Fruit fly (Drosophila melanogaster) whole organism, wandering third instar larva: Measurements from ENCODE around the gene ovo.

Experiments used
- Abd-B ChIP-seq: fragments of >200 bp; optimal IDR thresholded peaks from 2 replicates; lab custom pipeline; 2017; ENCODE audit warnings: missing biosample characterization, missing genetic modification characterization
- CG32264 ChIP-seq: fragments of 200-800 bp; sonication (Bioruptor generic); optimal IDR thresholded peaks from 2 replicates; lab custom pipeline; 2016; ENCODE audit warnings: missing biosample characterization, missing genetic modification characterization
- CG9705 ChIP-seq: fragments of 200-800 bp; sonication (Bioruptor generic); optimal IDR thresholded peaks from 2 replicates; lab custom pipeline; 2018; ENCODE audit warnings: missing biosample characterization, mild to moderate bottlenecking, missing genetic modification characterization
- CrebA ChIP-seq: fragments of 200-800 bp; sonication (Bioruptor generic); optimal IDR thresholded peaks from 2 replicates; lab custom pipeline; 2016; ENCODE audit warnings: missing biosample characterization, mild to moderate bottlenecking, missing genetic modification characterization, borderline replicate concordance
- Dfd ChIP-seq: fragments of >200 bp; optimal IDR thresholded peaks from 2 replicates; lab custom pipeline; 2017; ENCODE audit warnings: missing biosample characterization, missing genetic modification characterization
- Dif ChIP-seq: fragments of 200-275, 200-300 bp; sonication (Bioruptor generic); optimal IDR thresholded peaks from 2 replicates; lab custom pipeline; 2018; ENCODE audit warnings: missing biosample characterization, missing genetic modification characterization; ENCODE audit not compliant: partially characterized antibody
- GATAd ChIP-seq: sonication (Bioruptor generic); optimal IDR thresholded peaks from 2 replicates; lab custom pipeline; 2016; ENCODE audit warnings: missing biosample characterization, missing genetic modification characterization
- HLH106 ChIP-seq: fragments of 200-800 bp; optimal IDR thresholded peaks from 3 replicates; lab custom pipeline; 2019; ENCODE audit warnings: missing biosample characterization, mild to moderate bottlenecking, missing genetic modification characterization, moderate library complexity
- Hnf4 ChIP-seq: fragments of 200-800 bp; sonication (Bioruptor generic); optimal IDR thresholded peaks from 2 replicates; lab custom pipeline; 2016; ENCODE audit warnings: missing biosample characterization, mild to moderate bottlenecking, missing genetic modification characterization
- Hr78 ChIP-seq: fragments of >200 bp; optimal IDR thresholded peaks from 2 replicates; lab custom pipeline; 2017; ENCODE audit warnings: missing biosample characterization, missing genetic modification characterization
- Hr83 ChIP-seq: fragments of 200-300 bp; sonication (Bioruptor generic); optimal IDR thresholded peaks from 2 replicates; lab custom pipeline; 2016; ENCODE audit warnings: missing biosample characterization, mild to moderate bottlenecking, missing genetic modification characterization, moderate library complexity; ENCODE audit not compliant: poor library complexity, severe bottlenecking
- Jra ChIP-seq: sonication (Bioruptor generic); optimal IDR thresholded peaks from 2 replicates; lab custom pipeline; 2016; ENCODE audit warnings: missing biosample characterization, missing genetic modification characterization
- Mio ChIP-seq: sonication (Bioruptor generic); optimal IDR thresholded peaks from 2 replicates; lab custom pipeline; 2016; ENCODE audit warnings: missing biosample characterization, missing genetic modification characterization
- Myc ChIP-seq: fragments of >200 bp; optimal IDR thresholded peaks from 2 replicates; lab custom pipeline; 2017
- N ChIP-seq: fragments of >200 bp; optimal IDR thresholded peaks from 2 replicates; lab custom pipeline; 2018; ENCODE audit warnings: missing biosample characterization, missing external identifiers, missing genetic modification characterization
- OdsH ChIP-seq: fragments of 200-800 bp; sonication (Bioruptor generic); optimal IDR thresholded peaks from 2 replicates; lab custom pipeline; 2016; ENCODE audit warnings: missing biosample characterization, mild to moderate bottlenecking, missing genetic modification characterization
- Rel ChIP-seq, 2 experiments: fragments of 200-800 bp; sonication (Bioruptor generic) in 1 of 2; optimal IDR thresholded peaks; 2 replicates in 1 of 2; 3 replicates in 1 of 2; lab custom pipeline; 2016 to 2019; ENCODE audit warnings: mild to moderate bottlenecking in 2 of 2, missing biosample characterization in 2 of 2, missing genetic modification characterization in 2 of 2, moderate library complexity in 1 of 2
- Sp1 ChIP-seq: fragments of 200-800 bp; sonication (Bioruptor generic); optimal IDR thresholded peaks from 3 replicates; lab custom pipeline; 2019; ENCODE audit warnings: missing biosample characterization, mild to moderate bottlenecking, missing genetic modification characterization, moderate library complexity
- Vsx2 ChIP-seq: fragments of 200-300, 225-300 bp; sonication (Bioruptor generic); optimal IDR thresholded peaks from 2 replicates; lab custom pipeline; 2018; ENCODE audit warnings: missing biosample characterization, missing genetic modification characterization; ENCODE audit not compliant: partially characterized antibody
- br ChIP-seq: fragments of 200-800 bp; sonication (Bioruptor generic); optimal IDR thresholded peaks from 2 replicates; lab custom pipeline; 2016; ENCODE audit warnings: missing biosample characterization, missing genetic modification characterization
- brk ChIP-seq: fragments of 200-800 bp; sonication (Bioruptor generic); optimal IDR thresholded peaks from 2 replicates; lab custom pipeline; 2016; ENCODE audit warnings: missing biosample characterization, mild to moderate bottlenecking, missing genetic modification characterization
- dl ChIP-seq, 2 experiments: fragments of 175-275, 200-275 bp in 1 of 2; fragments of 200-275 bp in 1 of 2; sonication (Bioruptor generic); optimal IDR thresholded peaks; lab custom pipeline; 2018; ENCODE audit warnings: mild to moderate bottlenecking in 2 of 2, missing biosample characterization in 2 of 2, missing genetic modification characterization in 2 of 2, moderate library complexity in 2 of 2; ENCODE audit not compliant: partially characterized antibody in 2 of 2, insufficient read depth in 1 of 2
- dmrt93B ChIP-seq: fragments of 200-800 bp; sonication (Bioruptor generic); optimal IDR thresholded peaks from 2 replicates; lab custom pipeline; 2018; ENCODE audit warnings: missing biosample characterization, mild to moderate bottlenecking, missing genetic modification characterization
- dsf ChIP-seq: sonication (Bioruptor generic); optimal IDR thresholded peaks from 2 replicates; lab custom pipeline; 2016; ENCODE audit warnings: missing biosample characterization, missing genetic modification characterization, borderline replicate concordance
- ey ChIP-seq: fragments of 200-800 bp; sonication (Bioruptor generic); optimal IDR thresholded peaks from 2 replicates; lab custom pipeline; 2016; ENCODE audit warnings: missing biosample characterization, missing genetic modification characterization
- foxo ChIP-seq, 2 experiments: fragments of 200-800 bp; sonication (Bioruptor generic); optimal IDR thresholded peaks; 2 replicates in 1 of 2; 3 replicates in 1 of 2; lab custom pipeline; 2016 to 2017; ENCODE audit warnings: missing biosample characterization in 2 of 2, missing genetic modification characterization in 2 of 2
- fru ChIP-seq: fragments of 200-800 bp; sonication (Bioruptor generic); optimal IDR thresholded peaks from 3 replicates; lab custom pipeline; 2016; ENCODE audit warnings: missing biosample characterization, mild to moderate bottlenecking, missing genetic modification characterization
- h ChIP-seq: fragments of 200-800 bp; sonication (Bioruptor generic); optimal IDR thresholded peaks from 3 replicates; lab custom pipeline; 2016; ENCODE audit warnings: missing biosample characterization, mild to moderate bottlenecking, missing genetic modification characterization
- jim ChIP-seq: fragments of 175-275, 200-325 bp; sonication (Bioruptor generic); optimal IDR thresholded peaks from 2 replicates; lab custom pipeline; 2016; ENCODE audit warnings: missing biosample characterization, mild to moderate bottlenecking, missing genetic modification characterization
- lola ChIP-seq: fragments of >200 bp; optimal IDR thresholded peaks from 2 replicates; lab custom pipeline; 2017; ENCODE audit warnings: missing biosample characterization, missing genetic modification characterization
- pan ChIP-seq: fragments of >200 bp; optimal IDR thresholded peaks from 2 replicates; lab custom pipeline; 2017
- psq ChIP-seq: fragments of 200-800 bp; sonication (Bioruptor generic); optimal IDR thresholded peaks from 3 replicates; lab custom pipeline; 2017; ENCODE audit warnings: missing biosample characterization, mild to moderate bottlenecking, missing genetic modification characterization, moderate library complexity
- rgr ChIP-seq: fragments of 200-800 bp; sonication (Bioruptor generic); optimal IDR thresholded peaks from 3 replicates; lab custom pipeline; 2016; ENCODE audit warnings: missing biosample characterization, mild to moderate bottlenecking, missing genetic modification characterization
- sage ChIP-seq: fragments of 200-800 bp; sonication (Bioruptor generic); optimal IDR thresholded peaks from 2 replicates; lab custom pipeline; 2016; ENCODE audit warnings: missing biosample characterization, mild to moderate bottlenecking, missing genetic modification characterization
- sv ChIP-seq: fragments of 200-800 bp; sonication (Bioruptor generic); optimal IDR thresholded peaks from 3 replicates; lab custom pipeline; 2016; ENCODE audit warnings: missing biosample characterization, missing genetic modification characterization
- tai ChIP-seq: sonication (Bioruptor generic); optimal IDR thresholded peaks from 2 replicates; lab custom pipeline; 2016; ENCODE audit warnings: missing biosample characterization, missing genetic modification characterization
- usp ChIP-seq: fragments of >200 bp; optimal IDR thresholded peaks from 2 replicates; lab custom pipeline; 2017; ENCODE audit warnings: missing biosample characterization, missing genetic modification characterization
- woc ChIP-seq: sonication (Bioruptor generic); optimal IDR thresholded peaks from 2 replicates; lab custom pipeline; 2016; ENCODE audit warnings: missing biosample characterization, mild to moderate bottlenecking, missing genetic modification characterization

The ovo gene

dm6 chrX:5020030-5020429 lies 28.0 kb upstream of the ovo start:
- TF ChIP-seq dmrt93B (GFP tag; lab: Kevin White, UChicago) (no peak), Vsx2 (GFP tag; lab: Kevin White, UChicago) (no peak), HLH106 (tag; lab: Kevin White, UChicago) (no peak), usp (GFP tag; lab: Kevin White, UChicago) (no peak), fru (GFP tag; lab: Kevin White, UChicago) (peak; percentile 9)
- TF ChIP-seq, all 38 proteins: peak for 1

dm6 chrX:5025283-5025682 lies 22.8 kb upstream of the ovo start:
- TF ChIP-seq Hnf4 (GFP tag; lab: Kevin White, UChicago) = peak; percentile 49
- TF ChIP-seq Mio (GFP tag; lab: Kevin White, UChicago) = no peak
- peak; percentile 58 for TF ChIP-seq br (GFP tag; lab: Kevin White, UChicago)
- peak; percentile 78 for TF ChIP-seq h
- TF ChIP-seq Dfd (GFP tag; lab: Kevin White, UChicago) = no peak
- peak; percentile 71 for TF ChIP-seq sage
- peak; percentile 79 for TF ChIP-seq HLH106 (tag; lab: Kevin White, UChicago)
- TF ChIP-seq Abd-B (GFP tag; lab: Kevin White, UChicago) = no peak
- TF ChIP-seq woc = peak; percentile 57
- TF ChIP-seq Rel (GFP tag; optimal IDR thresholded peaks at IDR 0.05; lab: Kevin White, UChicago) = peak; percentile 31
- peak; percentile 6 for TF ChIP-seq Rel (tag; optimal IDR thresholded peaks at IDR 0.05; lab: Kevin White, UChicago)
- TF ChIP-seq dmrt93B (GFP tag; lab: Kevin White, UChicago) = peak; percentile 65
- peak; percentile 29 for TF ChIP-seq CrebA (GFP tag; lab: Kevin White, UChicago)
- TF ChIP-seq fru (GFP tag; lab: Kevin White, UChicago) = peak; percentile 68
- TF ChIP-seq CG32264 (GFP tag; lab: Kevin White, UChicago) = no peak
- no peak for TF ChIP-seq pan (lab: Kevin White, UChicago)
- peak; percentile 63 for TF ChIP-seq psq (GFP tag; lab: Kevin White, UChicago)
- peak; percentile 66 for TF ChIP-seq OdsH (GFP tag; lab: Kevin White, UChicago)
- TF ChIP-seq Myc (lab: Kevin White, UChicago) = no peak
- peak; percentile 74 for TF ChIP-seq Sp1
- TF ChIP-seq ey (GFP tag; lab: Kevin White, UChicago) = peak; percentile 60
- peak; percentile 69 for TF ChIP-seq rgr (GFP tag; lab: Kevin White, UChicago)
- peak in 1 of 2 experiments; percentile 72 for TF ChIP-seq foxo (GFP tag; optimal IDR thresholded peaks at IDR 0.05; lab: Kevin White, UChicago)
- no peak for TF ChIP-seq Jra (GFP tag; lab: Kevin White, UChicago)
- peak; percentile 38 for TF ChIP-seq CG9705
- peak; percentile 61 for TF ChIP-seq brk (GFP tag; lab: Kevin White, UChicago)
- no peak for TF ChIP-seq jim

- TF ChIP-seq Rel (GFP tag; optimal IDR thresholded peaks at IDR 0.05; lab: Kevin White, UChicago) = no peak
- TF ChIP-seq Rel (tag; optimal IDR thresholded peaks at IDR 0.05; lab: Kevin White, UChicago) = peak; percentile 61
- peak; percentile 24 for TF ChIP-seq tai
- TF ChIP-seq lola (GFP tag; lab: Kevin White, UChicago) = no peak
- peak; percentile 71 for TF ChIP-seq h
- no peak for TF ChIP-seq N (GFP tag; lab: Kevin White, UChicago)
- TF ChIP-seq Dif = no peak
- TF ChIP-seq GATAd = no peak
- no peak for TF ChIP-seq Vsx2 (GFP tag; lab: Kevin White, UChicago)
- peak; percentile 74 for TF ChIP-seq HLH106 (tag; lab: Kevin White, UChicago)
- TF ChIP-seq Hr78 (GFP tag; lab: Kevin White, UChicago) = no peak
- TF ChIP-seq rgr (GFP tag; lab: Kevin White, UChicago) = peak; percentile 65
- peak; percentile 2 for TF ChIP-seq CG32264 (GFP tag; lab: Kevin White, UChicago)
- no peak for TF ChIP-seq CrebA (GFP tag; lab: Kevin White, UChicago)
- no peak for TF ChIP-seq Abd-B (GFP tag; lab: Kevin White, UChicago)
- peak; percentile 83 for TF ChIP-seq fru (GFP tag; lab: Kevin White, UChicago)
- peak; percentile 71 for TF ChIP-seq ey (GFP tag; lab: Kevin White, UChicago)
- TF ChIP-seq dsf = no peak
- TF ChIP-seq woc = peak; percentile 21
- TF ChIP-seq Myc (lab: Kevin White, UChicago) = no peak
- TF ChIP-seq sv (GFP tag; lab: Kevin White, UChicago) = no peak
- TF ChIP-seq psq (GFP tag; lab: Kevin White, UChicago) = peak; percentile 8
- TF ChIP-seq Hr83 = no peak
- TF ChIP-seq usp (GFP tag; lab: Kevin White, UChicago) = no peak
- peak in 1 of 2 experiments; percentile 77 for TF ChIP-seq foxo (GFP tag; optimal IDR thresholded peaks at IDR 0.05; lab: Kevin White, UChicago)
- TF ChIP-seq br (GFP tag; lab: Kevin White, UChicago) = peak; percentile 68
- peak; percentile 84 for TF ChIP-seq Sp1
- TF ChIP-seq Dfd (GFP tag; lab: Kevin White, UChicago) = no peak
- TF ChIP-seq OdsH (GFP tag; lab: Kevin White, UChicago) = peak; percentile 54
- peak; percentile 51 for TF ChIP-seq Hnf4 (GFP tag; lab: Kevin White, UChicago)
- TF ChIP-seq Mio (GFP tag; lab: Kevin White, UChicago) = no peak
- TF ChIP-seq sage = no peak
- peak; percentile 55 for TF ChIP-seq dmrt93B (GFP tag; lab: Kevin White, UChicago)
- TF ChIP-seq pan (lab: Kevin White, UChicago) = no peak
- TF ChIP-seq brk (GFP tag; lab: Kevin White, UChicago) = no peak
- TF ChIP-seq dl (GFP tag; optimal IDR thresholded peaks at IDR 0.05; lab: Kevin White, UChicago; ENCODE audit: insufficient read depth in 1 of 2, partially characterized antibody in 2 of 2) = no peak
- no peak for TF ChIP-seq jim
- TF ChIP-seq Jra (GFP tag; lab: Kevin White, UChicago) = no peak
- no peak for TF ChIP-seq CG9705
These were observed 21.9 kb upstream of the ovo start for dm6 chrX:5026024-5026623.
